Worm (Caenorhabditis elegans) whole organism, mixed stage, embryonic: Measurements from ENCODE around the gene T25B6.3.

Experiments
- nhr-12 ChIP-seq: fragments of 150-350 bp; optimal IDR thresholded peaks from 2 replicates; lab custom pipeline; 2014; ENCODE audit warnings: missing biosample characterization, missing genetic modification characterization
- pha-4 ChIP-seq: fragments of 150-350 bp; optimal IDR thresholded peaks from 2 replicates; lab custom pipeline; 2018; ENCODE audit warnings: missing biosample characterization, missing genetic modification reagents, missing genetic modification characterization
- snpc-4 ChIP-seq: fragments of 150-350 bp; optimal IDR thresholded peaks from 2 replicates; lab custom pipeline; 2014; ENCODE audit warnings: missing biosample characterization, missing genetic modification characterization
- sptf-1 ChIP-seq: sonication (generic microtip); optimal IDR thresholded peaks from 2 replicates; lab custom pipeline; 2017; ENCODE audit warnings: mild to moderate bottlenecking, missing genetic modification characterization, moderate library complexity, missing compliant biosample characterization
- unc-39 ChIP-seq: fragments of 150-350 bp; optimal IDR thresholded peaks from 2 replicates; lab custom pipeline; 2014; ENCODE audit warnings: missing biosample characterization, missing genetic modification characterization
- unc-62 ChIP-seq: fragments of 150-350 bp; optimal IDR thresholded peaks from 2 replicates; lab custom pipeline; 2014; ENCODE audit warnings: missing biosample characterization, missing genetic modification reagents, missing genetic modification characterization
- zip-8 ChIP-seq: fragments of 150-350 bp; optimal IDR thresholded peaks from 2 replicates; lab custom pipeline; 2014; ENCODE audit warnings: missing biosample characterization, missing genetic modification characterization
- ztf-11 ChIP-seq: fragments of 150-350 bp; optimal IDR thresholded peaks from 2 replicates; lab custom pipeline; 2014; ENCODE audit warnings: missing biosample characterization, missing genetic modification characterization

- TF ChIP-seq pha-4 (no peak), ztf-11 (tag; lab: Kevin White, UChicago) (no peak), sptf-1 (tag; lab: Kevin White, UChicago) (no peak), nhr-12 (tag; lab: Kevin White, UChicago) (no peak), unc-39 (no peak), unc-62 (GFP tag; lab: Kevin White, UChicago) (no peak), zip-8 (tag; lab: Kevin White, UChicago) (no peak), snpc-4 (tag; lab: Kevin White, UChicago) (no peak)
Measured at ce11 chrX:9010418-9010817, 17.0 kb upstream of the T25B6.3 start, which contains the start of gene C24A3.9.
